Fruit fly (Drosophila melanogaster) whole organism, pupa: Measurements from ENCODE around the gene Ufd1.

Source experiments
- CG4496 ChIP-seq: fragments of 200-800 bp; sonication (Bioruptor generic); IDR thresholded peaks from 3 replicates; pipeline ENCODE4 v1.3.6; 2022; ENCODE audit warnings: missing biosample characterization, missing genetic modification characterization
- Pif1A ChIP-seq: fragments of 200-800 bp; sonication (Bioruptor generic); optimal IDR thresholded peaks from 3 replicates; lab custom pipeline; 2016; ENCODE audit warnings: missing biosample characterization, missing genetic modification characterization
- Pif1B ChIP-seq: fragments of 200-800 bp; sonication (Bioruptor generic); optimal IDR thresholded peaks from 3 replicates; lab custom pipeline; 2016; ENCODE audit warnings: missing biosample characterization, missing genetic modification characterization

DNA sequence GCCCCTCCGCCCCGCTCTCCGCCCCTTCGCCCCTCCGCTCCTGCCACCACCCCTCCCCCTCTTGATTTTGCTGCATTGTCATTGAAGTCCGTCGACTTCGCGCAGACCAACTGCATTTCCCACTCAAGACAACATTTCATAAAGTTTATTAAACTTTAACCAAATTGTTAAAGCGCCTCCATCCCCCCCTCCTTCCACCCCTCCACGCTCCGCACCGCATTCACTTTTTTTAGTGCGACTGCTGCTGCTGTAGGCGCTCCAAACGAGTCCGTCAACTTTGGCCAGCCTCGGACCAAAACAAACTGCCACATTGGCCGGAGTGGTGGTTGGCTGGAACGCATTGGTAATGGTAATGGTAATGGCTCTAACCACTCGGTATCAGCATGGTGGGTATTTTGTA is 15.8 kb upstream of the Ufd1 start:
- no peak for TF ChIP-seq Pif1B
- TF ChIP-seq Pif1A (GFP tag; lab: Kevin White, UChicago), result no peak
- no peak for TF ChIP-seq CG4496
